Fruit fly (Drosophila melanogaster) S2 (cell line): Measurements from ENCODE around the gene CG7560.

Source experiments
- CG8478 ChIP-seq: fragments of >200 bp; optimal IDR thresholded peaks from 2 replicates; lab custom pipeline; 2018
- CTCF ChIP-seq, 2 experiments: fragments of >200 bp; optimal IDR thresholded peaks; 2 replicates each; lab custom pipeline; 2018

dm6 chr3L:11413697-11414096 is 11.3 kb upstream of the CG7560 start:
- TF ChIP-seq CTCF (optimal IDR thresholded peaks at IDR 0.05; lab: Kevin White, UChicago): no peak
- TF ChIP-seq CG8478 (lab: Kevin White, UChicago): no peak
